Worm (Caenorhabditis elegans): ENCODE results near the gene C33D3.3.

DNA sequence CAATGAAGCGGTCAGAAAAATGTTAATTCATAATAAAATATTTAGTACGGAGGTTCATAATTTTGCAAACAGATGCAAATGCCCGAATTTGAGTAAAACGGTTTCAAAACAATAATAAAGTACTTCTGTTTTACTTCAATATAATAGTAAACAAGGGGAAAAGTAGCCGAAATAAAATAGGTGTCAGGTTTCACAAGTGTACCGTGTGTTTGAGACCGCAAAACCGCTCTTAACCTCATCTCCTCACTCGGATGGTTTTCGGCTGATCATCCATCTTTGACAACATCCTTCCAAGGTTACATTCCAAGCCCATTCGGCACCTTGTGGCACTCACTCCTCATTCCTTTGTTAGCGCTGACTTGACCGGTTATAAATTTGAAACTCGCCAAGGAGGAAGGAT, 47.7 kb upstream of the C33D3.3 start:
- TF ChIP-seq unc-62 (GFP tag; optimal IDR thresholded peaks at IDR 0.05) (no peak), aly-2 (tag; optimal IDR thresholded peaks at IDR 0.05) (no peak), ztf-1 (GFP tag; conservative IDR thresholded peaks at IDR 0.05) (no peak), peb-1 (tag; optimal IDR thresholded peaks at IDR 0.05) (no peak)

Data from whole organism, L2 larva.